Worm (Caenorhabditis elegans) whole organism, L4 larva: Measurements from ENCODE around the gene C03G5.14.

Experiments
- R02D3.7 ChIP-seq: fragments of 150-350 bp; sonication (generic microtip); optimal IDR thresholded peaks from 3 replicates; lab custom pipeline; 2014; ENCODE audit warnings: missing biosample characterization, missing genetic modification characterization
- aha-1 ChIP-seq: fragments of 150-350 bp; peaks from one replicate; lab custom pipeline; 2014; ENCODE audit warnings: missing biosample characterization, missing genetic modification characterization
- ama-1 ChIP-seq: fragments of 150-350 bp; optimal IDR thresholded peaks from 2 replicates; lab custom pipeline; 2014; ENCODE audit warnings: inconsistent platforms, mixed read lengths
- lin-13 ChIP-seq: fragments of 150-350 bp; optimal IDR thresholded peaks from 2 replicates; lab custom pipeline; 2014; ENCODE audit warnings: missing biosample characterization, missing genetic modification reagents, missing genetic modification characterization
- lsy-2 ChIP-seq, 2 experiments: fragments of 150-350 bp in 1 of 2; sonication (generic microtip) in 1 of 2; optimal IDR thresholded peaks; 2 replicates each; lab custom pipeline; 2014 to 2017; ENCODE audit warnings: missing biosample characterization in 2 of 2, missing genetic modification characterization in 2 of 2
- mdt-29 ChIP-seq: fragments of 200-800 bp; sonication (Bioruptor generic); IDR thresholded peaks from 2 replicates; pipeline ENCODE4 v1.3.6; 2022; ENCODE audit warnings: missing genetic modification reagents, missing genetic modification characterization, missing compliant biosample characterization
- pqm-1 ChIP-seq: sonication (generic microtip); optimal IDR thresholded peaks from 2 replicates; lab custom pipeline; 2017; ENCODE audit warnings: missing biosample characterization, missing genetic modification characterization
- set-16 ChIP-seq: fragments of 200-800 bp; sonication (Bioruptor generic); IDR thresholded peaks from 2 replicates; pipeline ENCODE4 v1.3.6; 2022; ENCODE audit warnings: missing genetic modification reagents, missing genetic modification characterization, missing compliant biosample characterization
- snpc-1.2 ChIP-seq: fragments of 200-800 bp; sonication (Bioruptor generic); IDR thresholded peaks from 2 replicates; pipeline ENCODE4 v1.3.6; 2022; ENCODE audit warnings: missing genetic modification reagents, missing genetic modification characterization, missing compliant biosample characterization
- snpc-4 ChIP-seq: fragments of 150-350 bp; optimal IDR thresholded peaks from 2 replicates; lab custom pipeline; 2014; ENCODE audit warnings: missing biosample characterization, missing genetic modification characterization

- TF ChIP-seq pqm-1 (tag; lab: Kevin White, UChicago) (no peak), snpc-4 (tag; lab: Kevin White, UChicago) (no peak), mdt-29 (GFP tag; lab: Robert Waterston, UW) (no peak), ama-1 (lab: Kevin White, UChicago) (no peak), lin-13 (GFP tag; lab: Kevin White, UChicago) (no peak), snpc-1.2 (GFP tag; lab: Robert Waterston, UW) (no peak), R02D3.7 (tag; lab: Kevin White, UChicago) (no peak), lsy-2 (tag; optimal IDR thresholded peaks at IDR 0.05; lab: Kevin White, UChicago) (no peak), aha-1 (no peak), set-16 (GFP tag; lab: Robert Waterston, UW) (no peak; the same call in 1 of the 2 replicates)
Measured at ce11 chrX:8479050-8479449, 42.7 kb upstream of the C03G5.14 start.
